Worm (Caenorhabditis elegans) whole organism, early embryonic: ENCODE data around the gene T20D3.5.

Experiments used
- B0310.2 ChIP-seq: sonication (generic microtip); optimal IDR thresholded peaks from 2 replicates; lab custom pipeline; 2016; ENCODE audit warnings: mild to moderate bottlenecking, missing genetic modification characterization, missing compliant biosample characterization
- F13C5.2 ChIP-seq: sonication (generic microtip); optimal IDR thresholded peaks from 2 replicates; lab custom pipeline; 2017; ENCODE audit warnings: mild to moderate bottlenecking, missing genetic modification characterization, inconsistent platforms, missing compliant biosample characterization
- ama-1 ChIP-seq: fragments of 150-350 bp; optimal IDR thresholded peaks from 2 replicates; lab custom pipeline; 2014
- ceh-13 ChIP-seq: fragments of 200-800 bp; sonication (Bioruptor generic); optimal IDR thresholded peaks from 2 replicates; lab custom pipeline; 2018; ENCODE audit warnings: mild to moderate bottlenecking, missing genetic modification characterization, missing compliant biosample characterization
- ceh-36 ChIP-seq: sonication (generic microtip); optimal IDR thresholded peaks from 2 replicates; lab custom pipeline; 2016; ENCODE audit warnings: missing genetic modification characterization, inconsistent platforms, missing compliant biosample characterization
- ets-7 ChIP-seq: sonication (generic microtip); optimal IDR thresholded peaks from 2 replicates; lab custom pipeline; 2016; ENCODE audit warnings: missing genotype, missing genetic modification characterization, missing compliant biosample characterization
- flt-1 ChIP-seq: fragments of 200-800 bp; sonication (Bioruptor generic); IDR thresholded peaks from 2 replicates; pipeline ENCODE4 v1.3.6; 2022; ENCODE audit warnings: missing genetic modification characterization, missing compliant biosample characterization
- hnd-1 ChIP-seq: sonication (generic microtip); optimal IDR thresholded peaks from 2 replicates; lab custom pipeline; 2016; ENCODE audit warnings: missing genetic modification characterization, missing compliant biosample characterization
- pes-1 ChIP-seq: fragments of 200-800 bp; sonication (Bioruptor generic); IDR thresholded peaks from 2 replicates; pipeline ENCODE4 v1.3.6; 2022; ENCODE audit warnings: missing genetic modification reagents, missing genetic modification characterization, missing compliant biosample characterization
- sea-1 ChIP-seq: fragments of 200-800 bp; sonication (Bioruptor generic); conservative IDR thresholded peaks from 2 replicates; pipeline ENCODE4 v1.3.6; 2022; ENCODE audit warnings: missing genetic modification characterization, missing compliant biosample characterization
- tbx-11 ChIP-seq: fragments of 200-800 bp; sonication (Bioruptor generic); IDR thresholded peaks from 2 replicates; pipeline ENCODE4 v1.3.6; 2022; ENCODE audit warnings: missing genetic modification characterization, missing compliant biosample characterization
- tbx-37 ChIP-seq: fragments of 200-800 bp; sonication (Bioruptor generic); conservative IDR thresholded peaks from 2 replicates; pipeline ENCODE4 v1.3.6; 2022; ENCODE audit warnings: missing genetic modification reagents, missing genetic modification characterization, missing compliant biosample characterization

DNA sequence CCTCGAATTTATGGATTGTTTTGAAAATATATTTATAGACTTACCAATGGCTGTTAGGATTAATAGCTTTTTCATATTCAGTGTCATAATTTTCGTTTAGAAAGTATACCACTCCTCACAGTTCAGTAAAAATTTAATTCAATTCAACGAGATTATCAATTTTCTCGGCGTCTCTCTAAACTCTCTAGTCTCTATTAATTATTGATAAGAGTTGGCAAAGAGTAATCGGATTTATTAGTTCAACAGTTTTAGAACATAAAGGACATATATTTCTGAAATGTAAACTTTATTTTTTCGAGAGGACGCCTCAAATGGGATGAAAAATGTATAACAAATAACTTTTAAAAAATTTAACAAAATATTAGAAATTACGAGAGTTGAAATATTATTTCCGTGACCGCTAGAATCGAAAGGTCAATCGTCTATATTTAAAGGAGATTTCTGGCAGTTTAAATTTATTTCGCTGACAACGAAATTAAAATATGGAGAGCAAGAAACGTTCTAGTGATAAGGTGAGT, 12.8 kb upstream of the T20D3.5 start, which contains the start of the genes nspg-11 and F49C12.15:
- no peak for TF ChIP-seq ama-1 (lab: Kevin White, UChicago)
- no peak for TF ChIP-seq ceh-13 (GFP tag; lab: Kevin White, UChicago)
- TF ChIP-seq flt-1 (GFP tag; lab: Robert Waterston, UW) = no peak
- TF ChIP-seq tbx-11 (GFP tag; lab: Robert Waterston, UW) = no peak
- TF ChIP-seq B0310.2 (tag; lab: Kevin White, UChicago) = no peak
- TF ChIP-seq tbx-37 (GFP tag; lab: Robert Waterston, UW) = no peak
- no peak for TF ChIP-seq ceh-36
- TF ChIP-seq F13C5.2 = no peak
- TF ChIP-seq pes-1 (GFP tag; lab: Robert Waterston, UW) = no peak
- no peak for TF ChIP-seq ets-7 (tag; lab: Kevin White, UChicago)
- no peak for TF ChIP-seq sea-1 (GFP tag; lab: Robert Waterston, UW)
- no peak for TF ChIP-seq hnd-1 (tag; lab: Kevin White, UChicago)
